Fruit fly (Drosophila melanogaster) whole organism, embryonic: ENCODE measurements around the gene CG11456.

Experiments
- CG10267 ChIP-seq: fragments of 200-800 bp; sonication (Bioruptor generic); optimal IDR thresholded peaks from 2 replicates; lab custom pipeline; 2018; ENCODE audit warnings: missing biosample characterization, mild to moderate bottlenecking, missing genetic modification characterization, moderate library complexity
- CG10654 ChIP-seq: fragments of 200-800 bp; sonication (Bioruptor generic); optimal IDR thresholded peaks from 2 replicates; lab custom pipeline; 2016; ENCODE audit warnings: missing biosample characterization, missing genetic modification characterization
- CG10959 ChIP-seq: fragments of 200-800 bp; sonication (Bioruptor generic); IDR thresholded peaks from 2 replicates; pipeline ENCODE4 v1.3.6; 2022; ENCODE audit warnings: missing biosample characterization, missing genetic modification characterization
- CG11695 ChIP-seq: fragments of 200-800 bp; sonication (Bioruptor generic); IDR thresholded peaks from 3 replicates; pipeline ENCODE4 v1.3.6; 2022; ENCODE audit warnings: missing biosample characterization, missing genetic modification characterization
- CG12236 ChIP-seq: fragments of 200-800 bp; sonication (Bioruptor generic); optimal IDR thresholded peaks from 2 replicates; lab custom pipeline; 2016; ENCODE audit warnings: missing biosample characterization, missing genetic modification characterization
- CG12299 ChIP-seq: fragments of 200-800 bp; sonication (Bioruptor generic); optimal IDR thresholded peaks from 2 replicates; lab custom pipeline; 2018; ENCODE audit warnings: missing biosample characterization, mild to moderate bottlenecking, missing genetic modification characterization
- CG12659 ChIP-seq: fragments of 200-800 bp; sonication (Bioruptor generic); optimal IDR thresholded peaks from 3 replicates; lab custom pipeline; 2017; ENCODE audit warnings: mild to moderate bottlenecking, missing biosample characterization, missing genetic modification reagents, missing genetic modification characterization
- CG14965 ChIP-seq: fragments of 200-800 bp; sonication (Bioruptor generic); optimal IDR thresholded peaks from 2 replicates; lab custom pipeline; 2016; ENCODE audit warnings: missing biosample characterization, missing genetic modification characterization, borderline replicate concordance
- CG1647 ChIP-seq: fragments of 200-800 bp; sonication (Bioruptor generic); optimal IDR thresholded peaks from 3 replicates; lab custom pipeline; 2016; ENCODE audit warnings: missing biosample characterization, missing genetic modification characterization
- CG17829 ChIP-seq: fragments of 200-800 bp; optimal IDR thresholded peaks from 2 replicates; lab custom pipeline; 2019; ENCODE audit warnings: missing biosample characterization, mild to moderate bottlenecking, missing genetic modification characterization, moderate library complexity
- CG2202 ChIP-seq: fragments of 200-800 bp; sonication (Bioruptor generic); optimal IDR thresholded peaks from 2 replicates; lab custom pipeline; 2018; ENCODE audit warnings: missing biosample characterization, mild to moderate bottlenecking, missing genetic modification characterization
- CG2889 ChIP-seq: fragments of 200-800 bp; sonication (Bioruptor generic); IDR thresholded peaks from 3 replicates; pipeline ENCODE4 v1.3.6; 2022; ENCODE audit warnings: missing biosample characterization, missing genetic modification characterization
- CG3281 ChIP-seq: fragments of 200-800 bp; sonication (Bioruptor generic); optimal IDR thresholded peaks from 3 replicates; lab custom pipeline; 2017; ENCODE audit warnings: missing biosample characterization, mild to moderate bottlenecking, missing genetic modification characterization
- CG4282 ChIP-seq: fragments of 200-800 bp; sonication (Bioruptor generic); optimal IDR thresholded peaks from 2 replicates; lab custom pipeline; 2016; ENCODE audit warnings: missing biosample characterization, missing genetic modification characterization
- CG43689 ChIP-seq: fragments of 200-800 bp; sonication (Bioruptor generic); IDR thresholded peaks from 2 replicates; pipeline ENCODE4 v1.3.6; 2022; ENCODE audit warnings: missing biosample characterization, missing genetic modification characterization
- CG6175 ChIP-seq: fragments of 200-800 bp; sonication (Bioruptor generic); IDR thresholded peaks from 3 replicates; pipeline ENCODE4 v1.3.6; 2022; ENCODE audit warnings: missing biosample characterization, missing genetic modification characterization
- CG7357 ChIP-seq: fragments of 200-800 bp; sonication (Bioruptor generic); IDR thresholded peaks from 3 replicates; pipeline ENCODE4 v1.3.6; 2022; ENCODE audit warnings: missing biosample characterization, missing genetic modification characterization
- CG8388 ChIP-seq: fragments of 200-800 bp; sonication (Bioruptor generic); optimal IDR thresholded peaks from 2 replicates; lab custom pipeline; 2019; ENCODE audit warnings: missing biosample characterization, mild to moderate bottlenecking, missing genetic modification characterization, moderate library complexity
- CkIIα-i1 ChIP-seq: fragments of 200-800 bp; sonication (Bioruptor generic); IDR thresholded peaks from 2 replicates; pipeline ENCODE4 v1.3.6; 2022; ENCODE audit warnings: missing biosample characterization, missing genetic modification characterization
- Dek ChIP-seq: fragments of 200-800 bp; sonication (Bioruptor generic); optimal IDR thresholded peaks from 3 replicates; lab custom pipeline; 2019; ENCODE audit warnings: missing biosample characterization, mild to moderate bottlenecking, missing genetic modification characterization, moderate library complexity
- Dip3 ChIP-seq: fragments of 200-800 bp; sonication (Bioruptor generic); optimal IDR thresholded peaks from 3 replicates; lab custom pipeline; 2016; ENCODE audit warnings: missing biosample characterization, missing genetic modification characterization
- Ets65A ChIP-seq: fragments of 200-800 bp; sonication (Bioruptor generic); peaks from one replicate; lab custom pipeline; 2016; ENCODE audit warnings: missing biosample characterization, missing genetic modification characterization
- Fer1 ChIP-seq: fragments of 200-800 bp; sonication (Bioruptor generic); optimal IDR thresholded peaks from 2 replicates; lab custom pipeline; 2017; ENCODE audit warnings: missing biosample characterization, mild to moderate bottlenecking, missing genetic modification characterization
- Hey ChIP-seq: fragments of 200-800 bp; sonication (Bioruptor generic); optimal IDR thresholded peaks from 3 replicates; lab custom pipeline; 2018; ENCODE audit warnings: missing biosample characterization, mild to moderate bottlenecking, missing genetic modification characterization
- Mes4 ChIP-seq: fragments of 200-800 bp; sonication (Bioruptor generic); optimal IDR thresholded peaks from 2 replicates; lab custom pipeline; 2016; ENCODE audit warnings: missing biosample characterization, missing genetic modification characterization
- Neu2 ChIP-seq: fragments of 200-800 bp; sonication (Bioruptor generic); optimal IDR thresholded peaks from 3 replicates; lab custom pipeline; 2016; ENCODE audit warnings: missing biosample characterization, missing genetic modification characterization, borderline replicate concordance
- Xbp1 ChIP-seq: fragments of 200-800 bp; sonication (Bioruptor generic); optimal IDR thresholded peaks from 3 replicates; lab custom pipeline; 2016; ENCODE audit warnings: missing biosample characterization, mild to moderate bottlenecking, missing genetic modification characterization
- ap ChIP-seq: fragments of 200-800 bp; sonication (Bioruptor generic); IDR thresholded peaks from 2 replicates; pipeline ENCODE4 v1.3.6; 2022; ENCODE audit warnings: missing biosample characterization, missing genetic modification characterization
- bowl ChIP-seq: fragments of 200-800 bp; sonication (Bioruptor generic); IDR thresholded peaks from 2 replicates; pipeline ENCODE4 v1.3.6; 2022; ENCODE audit warnings: missing biosample characterization, missing genetic modification characterization
- btn ChIP-seq: fragments of 200-800 bp; sonication (Bioruptor generic); optimal IDR thresholded peaks from 2 replicates; lab custom pipeline; 2016; ENCODE audit warnings: missing biosample characterization, missing genetic modification characterization
- chn ChIP-seq: fragments of 200-800 bp; sonication (Bioruptor generic); optimal IDR thresholded peaks from 2 replicates; lab custom pipeline; 2016; ENCODE audit warnings: missing biosample characterization, missing genetic modification characterization
- grau ChIP-seq: fragments of 200-800 bp; optimal IDR thresholded peaks from 3 replicates; lab custom pipeline; 2019; ENCODE audit warnings: missing biosample characterization, mild to moderate bottlenecking, missing genetic modification characterization, moderate library complexity
- jumu ChIP-seq: fragments of 200-800 bp; sonication (Bioruptor generic); optimal IDR thresholded peaks from 3 replicates; lab custom pipeline; 2016; ENCODE audit warnings: missing biosample characterization, missing genetic modification characterization
- p53 ChIP-seq: fragments of 200-800 bp; sonication (Bioruptor generic); optimal IDR thresholded peaks from 2 replicates; lab custom pipeline; 2016; ENCODE audit warnings: missing biosample characterization, missing genetic modification characterization
- pan ChIP-seq, 4 experiments: fragments of >200 bp in 3 of 4; fragments of 200-800 bp in 1 of 4; sonication (Bioruptor generic) in 1 of 4; optimal IDR thresholded peaks in 3 of 4; IDR thresholded peaks in 1 of 4; 2 replicates each; pipeline versions ENCODE4 v1.3.6 to Lab custom; 2017 to 2022; ENCODE audit warnings: missing biosample characterization in 2 of 4, missing genetic modification characterization in 2 of 4, mixed read lengths in 1 of 4
- pnt ChIP-seq: fragments of 200-800 bp; sonication (Bioruptor generic); optimal IDR thresholded peaks from 3 replicates; lab custom pipeline; 2016; ENCODE audit warnings: missing biosample characterization, missing genetic modification characterization
- prd ChIP-seq, 3 experiments: fragments of >200 bp in 2 of 3; fragments of 200-800 bp in 1 of 3; sonication (Bioruptor generic) in 1 of 3; optimal IDR thresholded peaks in 2 of 3; IDR thresholded peaks in 1 of 3; 2 replicates in 2 of 3; 3 replicates in 1 of 3; pipeline versions ENCODE4 v1.3.6 to Lab custom; 2017 to 2022; ENCODE audit warnings: missing biosample characterization in 1 of 3, missing genetic modification characterization in 1 of 3
- sug ChIP-seq: fragments of 200-800 bp; optimal IDR thresholded peaks from 2 replicates; lab custom pipeline; 2019; ENCODE audit warnings: missing biosample characterization, mild to moderate bottlenecking, missing genetic modification characterization, moderate library complexity
- tup ChIP-seq: fragments of 200-800 bp; sonication (Bioruptor generic); optimal IDR thresholded peaks from 2 replicates; lab custom pipeline; 2016; ENCODE audit warnings: missing biosample characterization, mild to moderate bottlenecking, missing genetic modification characterization, moderate library complexity
- vnd ChIP-seq: fragments of 200-800 bp; sonication (Bioruptor generic); IDR thresholded peaks from 3 replicates; pipeline ENCODE4 v1.3.6; 2022; ENCODE audit warnings: missing biosample characterization, missing genetic modification characterization; ENCODE audit not compliant: partially characterized antibody
- zen2 ChIP-seq: fragments of 200-800 bp; sonication (Bioruptor generic); IDR thresholded peaks from 3 replicates; pipeline ENCODE4 v1.3.6; 2022; ENCODE audit warnings: missing biosample characterization, missing genetic modification characterization; ENCODE audit not compliant: partially characterized antibody

CG11456 gene

DNA sequence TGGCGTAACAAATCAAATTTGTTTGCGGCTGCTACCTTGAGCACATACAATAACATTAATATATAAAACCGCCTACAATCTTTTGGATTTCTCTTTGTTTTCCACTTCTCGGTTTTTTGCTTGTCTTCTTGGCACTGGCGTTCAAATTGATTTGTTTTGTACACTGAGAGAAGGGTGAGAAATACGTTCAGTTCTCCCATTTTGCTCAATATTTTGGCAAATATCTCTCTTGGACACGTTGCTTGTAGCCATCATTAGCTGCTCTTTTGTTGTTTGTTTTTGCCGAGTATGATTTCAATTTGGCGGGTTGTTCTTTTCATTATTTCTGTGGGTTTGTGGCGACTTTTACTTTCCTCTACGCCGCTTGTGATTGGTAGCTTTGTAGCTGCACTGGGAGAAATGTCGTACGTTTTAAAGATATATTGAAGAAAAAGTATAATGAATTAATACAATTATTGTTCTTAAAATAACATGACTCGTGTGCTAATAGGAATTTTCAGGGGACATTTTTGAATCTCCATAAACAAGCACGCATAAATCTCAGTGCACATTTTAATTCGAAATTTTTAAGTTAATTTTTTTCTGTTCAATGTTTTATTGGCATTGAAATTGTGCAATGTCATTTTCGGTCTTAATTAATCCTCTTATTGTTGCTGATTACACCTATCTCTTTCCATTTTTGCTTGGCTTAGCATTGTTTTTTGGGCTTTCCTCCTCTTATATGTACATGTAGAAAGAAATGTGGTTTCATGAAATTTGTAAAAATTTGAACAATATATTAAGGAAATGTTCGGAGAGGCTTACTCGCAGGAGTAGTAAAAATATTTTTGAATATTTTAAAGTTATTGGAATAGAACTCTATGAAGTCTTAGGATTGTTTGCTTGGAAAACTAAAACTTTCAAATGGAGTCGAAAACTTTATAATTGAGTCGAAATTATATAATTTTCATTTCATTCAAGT lies 14.6 kb upstream of the CG11456 start (continued):
- TF ChIP-seq CG11695 (peak; percentile 39; the same call in 1 of the 3 replicates), tup (GFP tag; lab: Kevin White, UChicago) (no peak), pan (optimal IDR thresholded peaks at IDR 0.05; lab: Kevin White, UChicago) (no peak), pan (GFP tag; optimal IDR thresholded peaks at IDR 0.05 in 1 of 2, IDR thresholded peaks at IDR 0.05 in 1 of 2) (peak in 1 of 2 experiments; percentile 61), Dek (no peak), CG4282 (GFP tag; lab: Kevin White, UChicago) (no peak), CG10654 (GFP tag; lab: Kevin White, UChicago) (no peak), prd (optimal IDR thresholded peaks at IDR 0.05; lab: Kevin White, UChicago) (no peak), prd (GFP tag; IDR thresholded peaks at IDR 0.05; lab: Robert Waterston, UW) (no peak), CG12299 (tag; lab: Kevin White, UChicago) (no peak), Hey (tag; lab: Kevin White, UChicago) (no peak), chn (GFP tag; lab: Kevin White, UChicago) (no peak), grau (tag; lab: Kevin White, UChicago) (peak; percentile 44), Fer1 (no peak), CG12659 (GFP tag; lab: Kevin White, UChicago) (no peak), jumu (GFP tag; lab: Kevin White, UChicago) (no peak), CG2202 (tag; lab: Kevin White, UChicago) (no peak), CG8388 (no peak), bowl (no peak), p53 (GFP tag; lab: Kevin White, UChicago) (no peak), CG7357 (GFP tag; lab: Robert Waterston, UW) (no peak), ap (GFP tag; lab: Robert Waterston, UW) (no peak), CG12236 (GFP tag; lab: Kevin White, UChicago) (no peak), CG1647 (GFP tag; lab: Kevin White, UChicago) (no peak), CG10267 (tag; lab: Kevin White, UChicago) (no peak), CG43689 (GFP tag; lab: Robert Waterston, UW) (no peak), CG10959 (GFP tag; lab: Robert Waterston, UW) (no peak), vnd (GFP tag; lab: Robert Waterston, UW) (no peak), Mes4 (GFP tag; lab: Kevin White, UChicago) (no peak), CkIIα-i1 (no peak), Dip3 (GFP tag; lab: Kevin White, UChicago) (no peak), CG2889 (GFP tag; lab: Robert Waterston, UW) (0 out of 3 replicates have a peak, but pooled peaks have one; percentile 34), pnt (GFP tag; lab: Kevin White, UChicago) (no peak), zen2 (GFP tag; lab: Robert Waterston, UW) (no peak), btn (no peak), Neu2 (GFP tag; lab: Kevin White, UChicago) (no peak), CG17829 (tag; lab: Kevin White, UChicago) (no peak), Ets65A (GFP tag; lab: Kevin White, UChicago) (peak; percentile 33), CG3281 (GFP tag; lab: Kevin White, UChicago) (peak; percentile 53), sug (tag; lab: Kevin White, UChicago) (no peak), CG14965 (GFP tag; lab: Kevin White, UChicago) (no peak), Xbp1 (GFP tag; lab: Kevin White, UChicago) (peak; percentile 48), CG6175 (no peak)
